Worm (Caenorhabditis elegans): ENCODE measurements around the gene Y111B2A.12.
A peak's percentile ranks its signal among the peaks of the same experiment; 100 is the strongest.

The Y111B2A.12 gene

DNA sequence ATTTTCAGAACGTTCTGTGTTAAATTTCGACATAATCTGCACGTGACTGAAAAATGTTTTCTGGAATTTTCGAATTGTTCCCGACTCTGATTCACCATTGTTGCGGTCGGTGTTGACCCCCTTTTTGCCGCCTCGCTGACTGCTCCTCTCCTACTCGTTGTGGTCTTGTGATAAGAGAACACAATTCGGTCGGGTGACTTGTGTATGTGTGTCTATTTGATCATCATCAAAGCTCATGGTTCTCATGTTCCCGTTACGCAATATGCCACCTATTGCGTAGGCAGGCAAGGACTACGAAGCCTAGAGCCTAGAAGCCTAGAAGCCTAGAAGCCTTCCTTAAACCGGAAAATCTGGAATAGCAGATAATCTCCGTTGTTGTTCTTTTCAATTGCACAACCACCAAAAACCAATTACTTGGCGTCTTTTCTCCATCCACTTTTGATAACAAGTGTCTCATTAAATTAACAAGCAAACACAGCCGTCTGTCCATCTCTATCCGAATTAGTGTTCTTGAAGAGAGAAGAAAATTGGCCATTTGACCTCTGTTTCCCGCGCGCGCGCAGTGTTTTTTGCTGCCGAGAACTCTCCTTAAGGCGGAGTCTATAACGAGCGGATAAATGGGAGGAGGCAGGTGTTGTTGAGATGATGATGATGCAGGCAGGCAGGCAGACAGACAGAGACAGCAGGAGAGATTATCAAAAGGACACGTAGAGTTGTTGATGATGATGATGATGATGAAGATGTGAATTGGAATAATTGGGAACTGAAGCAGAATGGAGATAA is 5.8 kb downstream of the Y111B2A.12 start (continued):
- no peak for TF ChIP-seq lsy-12 (tag; optimal IDR thresholded peaks at IDR 0.05)
- TF ChIP-seq ztf-4 (tag; optimal IDR thresholded peaks at IDR 0.05) = no peak
- peak; percentile 79 for TF ChIP-seq fos-1 (tag; optimal IDR thresholded peaks at IDR 0.05)
- no peak for TF ChIP-seq nhr-76 (tag; optimal IDR thresholded peaks at IDR 0.05)
- TF ChIP-seq fkh-10 (GFP tag; optimal IDR thresholded peaks at IDR 0.05) = no peak

- TF ChIP-seq egl-5 (tag; optimal IDR thresholded peaks at IDR 0.05) (peak; percentile 25), eor-1 (tag; optimal IDR thresholded peaks at IDR 0.05) (no peak), nfya-1 (tag; optimal IDR thresholded peaks at IDR 0.05; ENCODE audit: insufficient read depth) (peak; percentile 35)
These were observed 6.9 kb downstream of the Y111B2A.12 start for ce11 chrIII:12615859-12616439.

DNA sequence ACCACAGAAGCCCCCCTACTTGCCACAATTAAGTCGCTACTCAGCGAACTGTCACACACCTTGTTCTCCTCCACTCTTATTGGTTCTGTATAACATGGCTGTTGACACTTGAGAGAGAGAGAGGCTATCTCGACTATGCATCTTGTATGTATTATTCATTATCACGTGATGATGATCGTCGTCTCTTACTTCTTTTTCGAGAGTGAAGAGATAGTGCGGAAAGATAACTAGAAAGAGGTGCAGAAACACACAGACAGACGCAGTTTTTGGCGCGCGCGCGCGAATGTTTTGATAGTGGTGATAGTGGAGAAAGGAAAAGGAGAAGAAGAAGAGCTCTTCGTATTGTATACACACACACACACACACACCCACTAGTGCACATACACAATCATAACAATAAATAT is 7.9 kb downstream of the Y111B2A.12 start:
- TF ChIP-seq fkh-10 (GFP tag; optimal IDR thresholded peaks at IDR 0.05) (no peak), nhr-76 (tag; optimal IDR thresholded peaks at IDR 0.05) (no peak), nhr-12 (tag; optimal IDR thresholded peaks at IDR 0.05) (no peak), lin-15B (tag; optimal IDR thresholded peaks at IDR 0.05) (peak; percentile 18), skn-1 (tag; optimal IDR thresholded peaks at IDR 0.05) (peak; percentile 67), pqm-1 (tag; optimal IDR thresholded peaks at IDR 0.05) (peak; percentile 71), ztf-11 (tag; optimal IDR thresholded peaks at IDR 0.05) (no peak), nhr-77 (tag; optimal IDR thresholded peaks at IDR 0.05) (no peak), nhr-11 (tag; optimal IDR thresholded peaks at IDR 0.05) (no peak), hmg-11 (tag; optimal IDR thresholded peaks at IDR 0.05) (no peak), ceh-9 (tag; optimal IDR thresholded peaks at IDR 0.05) (no peak), unc-62 (GFP tag; optimal IDR thresholded peaks at IDR 0.05) (peak; percentile 17), ZK546.5 (tag; optimal IDR thresholded peaks at IDR 0.05) (no peak), zag-1 (tag; optimal IDR thresholded peaks at IDR 0.05) (no peak), ama-1 (optimal IDR thresholded peaks at IDR 0.05) (peak; percentile 76), lsy-12 (tag; optimal IDR thresholded peaks at IDR 0.05) (peak; percentile 46), nhr-28 (tag; optimal IDR thresholded peaks at IDR 0.05) (no peak), jun-1 (tag; optimal IDR thresholded peaks at IDR 0.05) (peak; percentile 57), elt-1 (tag; optimal IDR thresholded peaks at IDR 0.05) (peak; percentile 91), ztf-4 (tag; optimal IDR thresholded peaks at IDR 0.05) (no peak), ceh-16 (tag; optimal IDR thresholded peaks at IDR 0.05) (no peak), snpc-4 (tag; optimal IDR thresholded peaks at IDR 0.05) (no peak), fkh-2 (tag; optimal IDR thresholded peaks at IDR 0.05) (no peak), pha-4 (tag; optimal IDR thresholded peaks at IDR 0.05) (peak; percentile 97), ceh-28 (tag; optimal IDR thresholded peaks at IDR 0.05) (peak; percentile 59), nfya-1 (tag; optimal IDR thresholded peaks at IDR 0.05; ENCODE audit: insufficient read depth) (peak; percentile 87), nhr-25 (tag; optimal IDR thresholded peaks at IDR 0.05) (peak; percentile 87), fos-1 (tag; optimal IDR thresholded peaks at IDR 0.05) (peak; percentile 14), elt-2 (tag; optimal IDR thresholded peaks at IDR 0.05) (peak; percentile 89), sea-2 (GFP tag; optimal IDR thresholded peaks at IDR 0.05) (no peak), daf-12 (tag; optimal IDR thresholded peaks at IDR 0.05) (no peak), nhr-67 (tag; optimal IDR thresholded peaks at IDR 0.05) (no peak), eor-1 (tag; optimal IDR thresholded peaks at IDR 0.05) (no peak), nhr-23 (tag; optimal IDR thresholded peaks at IDR 0.05) (peak; percentile 83), nhr-43 (tag; optimal IDR thresholded peaks at IDR 0.05; ENCODE audit: poor library complexity, severe bottlenecking) (peak; percentile 54), nhr-237 (tag; optimal IDR thresholded peaks at IDR 0.05) (no peak), R02D3.7 (tag; optimal IDR thresholded peaks at IDR 0.05) (no peak)
